Worm (Caenorhabditis elegans) whole organism, L4 larva: Measurements from ENCODE around the gene M02D8.5.

ENCODE experiments used
- F37D6.2 ChIP-seq: sonication (generic microtip); optimal IDR thresholded peaks from 2 replicates; lab custom pipeline; 2016; ENCODE audit warnings: mild to moderate bottlenecking, missing genetic modification characterization, missing compliant biosample characterization
- F49E8.2 ChIP-seq: sonication (generic microtip); optimal IDR thresholded peaks from 2 replicates; lab custom pipeline; 2016; ENCODE audit warnings: missing compliant biosample characterization, mild to moderate bottlenecking, missing genetic modification characterization, borderline replicate concordance
- Y105C5A.15 ChIP-seq: fragments of 200-800 bp; sonication (Bioruptor generic); IDR thresholded peaks from 2 replicates; pipeline ENCODE4 v1.3.6; 2022; ENCODE audit warnings: missing genetic modification characterization, missing compliant biosample characterization
- Y5F2A.4 ChIP-seq: fragments of 200-800 bp; sonication (Bioruptor generic); optimal IDR thresholded peaks from 2 replicates; lab custom pipeline; 2018; ENCODE audit warnings: mild to moderate bottlenecking, missing genetic modification characterization, missing compliant biosample characterization
- ZK546.5 ChIP-seq, 2 experiments: sonication (generic microtip); optimal IDR thresholded peaks; 2 replicates each; lab custom pipeline; 2017; ENCODE audit warnings: missing biosample characterization in 2 of 2, missing genetic modification characterization in 2 of 2
- ceh-32 ChIP-seq: sonication (generic microtip); optimal IDR thresholded peaks from 2 replicates; lab custom pipeline; 2016; ENCODE audit warnings: mild to moderate bottlenecking, missing genetic modification characterization, missing compliant biosample characterization; ENCODE audit not compliant: poor library complexity
- ces-1 ChIP-seq: fragments of 150-350 bp; sonication (generic microtip); optimal IDR thresholded peaks from 4 replicates; lab custom pipeline; 2014; ENCODE audit warnings: missing biosample characterization, missing genetic modification reagents, missing genetic modification characterization
- cey-2 ChIP-seq: sonication (generic microtip); optimal IDR thresholded peaks from 3 replicates; lab custom pipeline; 2017; ENCODE audit warnings: missing genetic modification characterization, mild to moderate bottlenecking, missing compliant biosample characterization, antibody characterized with exemption, borderline replicate concordance; ENCODE audit not compliant: insufficient read depth
- daf-16 ChIP-seq, 3 experiments: sonication (generic microtip); optimal IDR thresholded peaks; 2 replicates each; lab custom pipeline; 2016 to 2017; ENCODE audit warnings: missing genetic modification characterization in 3 of 3, missing genetic modification reagents in 3 of 3, mild to moderate bottlenecking in 2 of 3, missing compliant biosample characterization in 2 of 3, missing biosample characterization in 1 of 3, moderate library complexity in 1 of 3
- daf-8 ChIP-seq: fragments of 200-800 bp; sonication (Bioruptor generic); IDR thresholded peaks from 2 replicates; pipeline ENCODE4 v1.3.6; 2022; ENCODE audit warnings: missing genetic modification characterization, missing compliant biosample characterization
- dmd-6 ChIP-seq: fragments of 200-800 bp; sonication (Bioruptor generic); IDR thresholded peaks from 2 replicates; pipeline ENCODE4 v1.3.6; 2022; ENCODE audit warnings: missing genetic modification reagents, missing genetic modification characterization, missing compliant biosample characterization
- dmd-8 ChIP-seq: fragments of 200-800 bp; sonication (Bioruptor generic); IDR thresholded peaks from 2 replicates; pipeline ENCODE4 v1.3.6; 2022; ENCODE audit warnings: missing genetic modification characterization, missing compliant biosample characterization
- dmd-9 ChIP-seq: fragments of 200-800 bp; sonication (Bioruptor generic); IDR thresholded peaks from 2 replicates; pipeline ENCODE4 v1.3.6; 2022; ENCODE audit warnings: missing genetic modification reagents, missing genetic modification characterization, missing compliant biosample characterization
- dpl-1 ChIP-seq: fragments of 150-350 bp; optimal IDR thresholded peaks from 2 replicates; lab custom pipeline; 2014; ENCODE audit warnings: missing biosample characterization, missing genetic modification reagents, missing genetic modification characterization
- dve-1 ChIP-seq: sonication (generic microtip); optimal IDR thresholded peaks from 2 replicates; lab custom pipeline; 2017; ENCODE audit warnings: antibody characterized with exemption, mild to moderate bottlenecking, missing genetic modification characterization, missing compliant biosample characterization; ENCODE audit not compliant: insufficient read depth
- egl-27 ChIP-seq: sonication (generic microtip); optimal IDR thresholded peaks from 3 replicates; lab custom pipeline; 2017; ENCODE audit warnings: missing biosample characterization, missing genetic modification reagents, missing genetic modification characterization
- egl-43 ChIP-seq: fragments of 200-800 bp; sonication (Bioruptor generic); IDR thresholded peaks from 2 replicates; pipeline ENCODE4 v1.3.6; 2022; ENCODE audit warnings: missing genetic modification reagents, missing genetic modification characterization, missing compliant biosample characterization
- fos-1 ChIP-seq: fragments of 150-350 bp; optimal IDR thresholded peaks from 2 replicates; lab custom pipeline; 2014; ENCODE audit warnings: missing biosample characterization, missing genetic modification characterization
- hlh-11 ChIP-seq: fragments of 200-800 bp; sonication (Bioruptor generic); optimal IDR thresholded peaks from 2 replicates; lab custom pipeline; 2018; ENCODE audit warnings: mild to moderate bottlenecking, missing genetic modification characterization, missing compliant biosample characterization
- hlh-30 ChIP-seq: sonication (generic microtip); optimal IDR thresholded peaks from 2 replicates; lab custom pipeline; 2017; ENCODE audit warnings: antibody characterized with exemption, mild to moderate bottlenecking, missing genetic modification characterization, missing compliant biosample characterization; ENCODE audit not compliant: insufficient read depth
- hmg-1.1 ChIP-seq: fragments of 200-800 bp; sonication (Bioruptor generic); IDR thresholded peaks from 2 replicates; pipeline ENCODE4 v1.3.6; 2022; ENCODE audit warnings: missing genetic modification reagents, missing genetic modification characterization, missing compliant biosample characterization
- lim-7 ChIP-seq: fragments of 200-800 bp; sonication (Bioruptor generic); IDR thresholded peaks from 2 replicates; pipeline ENCODE4 v1.3.6; 2022; ENCODE audit warnings: missing genetic modification characterization, missing compliant biosample characterization
- lin-39 ChIP-seq: fragments of 150-350 bp; optimal IDR thresholded peaks from 2 replicates; lab custom pipeline; 2014; ENCODE audit warnings: missing biosample characterization, missing genetic modification reagents, missing genetic modification characterization
- lir-3 ChIP-seq: sonication (generic microtip); optimal IDR thresholded peaks from 2 replicates; lab custom pipeline; 2016; ENCODE audit warnings: mild to moderate bottlenecking, missing genetic modification characterization, missing compliant biosample characterization
- lsy-2 ChIP-seq, 2 experiments: fragments of 150-350 bp in 1 of 2; sonication (generic microtip) in 1 of 2; optimal IDR thresholded peaks; 2 replicates each; lab custom pipeline; 2014 to 2017; ENCODE audit warnings: missing biosample characterization in 2 of 2, missing genetic modification characterization in 2 of 2
- madf-5 ChIP-seq, 2 experiments: fragments of 200-800 bp; sonication (Bioruptor generic); IDR thresholded peaks; 2 replicates each; pipeline ENCODE4 v1.3.6; 2022; ENCODE audit warnings: missing compliant biosample characterization in 2 of 2, missing genetic modification characterization in 2 of 2
- madf-9 ChIP-seq: fragments of 200-800 bp; sonication (Bioruptor generic); conservative IDR thresholded peaks from 2 replicates; pipeline ENCODE4 v1.3.6; 2022; ENCODE audit warnings: missing genetic modification reagents, missing genetic modification characterization, missing compliant biosample characterization
- mdl-1 ChIP-seq, 2 experiments: fragments of 150-350 bp in 1 of 2; sonication (generic microtip) in 1 of 2; optimal IDR thresholded peaks; 2 replicates each; lab custom pipeline; 2014 to 2017; ENCODE audit warnings: missing biosample characterization in 2 of 2, missing genetic modification characterization in 2 of 2
- mxl-3 ChIP-seq: fragments of 200-800 bp; sonication (Bioruptor generic); optimal IDR thresholded peaks from 2 replicates; lab custom pipeline; 2018; ENCODE audit warnings: mild to moderate bottlenecking, missing genetic modification characterization, missing compliant biosample characterization
- nhr-11 ChIP-seq: fragments of 150-350 bp; optimal IDR thresholded peaks from 2 replicates; lab custom pipeline; 2014; ENCODE audit warnings: missing biosample characterization, missing genetic modification characterization
- nhr-111 ChIP-seq: fragments of 200-800 bp; sonication (Bioruptor generic); optimal IDR thresholded peaks from 2 replicates; lab custom pipeline; 2018; ENCODE audit warnings: mild to moderate bottlenecking, missing genetic modification characterization, missing compliant biosample characterization
- nhr-237 ChIP-seq: sonication (generic microtip); optimal IDR thresholded peaks from 2 replicates; lab custom pipeline; 2017; ENCODE audit warnings: missing biosample characterization, missing genetic modification characterization
- nhr-28 ChIP-seq: fragments of 150-350 bp; optimal IDR thresholded peaks from 2 replicates; lab custom pipeline; 2014; ENCODE audit warnings: missing biosample characterization, missing genetic modification characterization
- nhr-41 ChIP-seq: fragments of 200-800 bp; sonication (Bioruptor generic); IDR thresholded peaks from 2 replicates; pipeline ENCODE4 v1.3.6; 2022; ENCODE audit warnings: missing genetic modification reagents, missing genetic modification characterization, missing compliant biosample characterization
- nhr-6 ChIP-seq: fragments of 150-350 bp; optimal IDR thresholded peaks from 2 replicates; lab custom pipeline; 2014; ENCODE audit warnings: missing biosample characterization, missing genetic modification characterization
- nhr-76 ChIP-seq: fragments of 150-350 bp; optimal IDR thresholded peaks from 2 replicates; lab custom pipeline; 2014; ENCODE audit warnings: missing biosample characterization, missing genetic modification characterization
- nhr-77 ChIP-seq: fragments of 150-350 bp; optimal IDR thresholded peaks from 2 replicates; lab custom pipeline; 2014; ENCODE audit warnings: missing biosample characterization, missing genetic modification characterization
- pha-4 ChIP-seq, 2 experiments: fragments of 150-350 bp in 1 of 2; fragments of 200-800 bp in 1 of 2; sonication (Bioruptor generic) in 1 of 2; IDR thresholded peaks in 1 of 2; optimal IDR thresholded peaks in 1 of 2; 2 replicates each; pipeline versions ENCODE4 v1.3.6 to Lab custom; 2014 to 2022; ENCODE audit warnings: missing genetic modification characterization in 2 of 2, missing genetic modification reagents in 2 of 2, missing biosample characterization in 1 of 2, missing compliant biosample characterization in 1 of 2
- php-3 ChIP-seq: fragments of 200-800 bp; sonication (Bioruptor generic); IDR thresholded peaks from 2 replicates; pipeline ENCODE4 v1.3.6; 2022; ENCODE audit warnings: missing genetic modification reagents, missing genetic modification characterization, missing compliant biosample characterization
- pqm-1 ChIP-seq: sonication (generic microtip); optimal IDR thresholded peaks from 2 replicates; lab custom pipeline; 2017; ENCODE audit warnings: missing biosample characterization, missing genetic modification characterization
- rbr-2 ChIP-seq: sonication (generic microtip); optimal IDR thresholded peaks from 2 replicates; lab custom pipeline; 2016; ENCODE audit warnings: missing genotype, missing genetic modification characterization, missing compliant biosample characterization
- skn-1 ChIP-seq: fragments of 150-350 bp; optimal IDR thresholded peaks from 2 replicates; lab custom pipeline; 2014; ENCODE audit warnings: missing biosample characterization, missing genetic modification characterization
- snpc-1.2 ChIP-seq: fragments of 200-800 bp; sonication (Bioruptor generic); IDR thresholded peaks from 2 replicates; pipeline ENCODE4 v1.3.6; 2022; ENCODE audit warnings: missing genetic modification reagents, missing genetic modification characterization, missing compliant biosample characterization
- spr-3 ChIP-seq: fragments of 200-800 bp; sonication (Bioruptor generic); optimal IDR thresholded peaks from 2 replicates; lab custom pipeline; 2018; ENCODE audit warnings: mild to moderate bottlenecking, missing genetic modification characterization, missing compliant biosample characterization
- unc-39 ChIP-seq: sonication (generic microtip); optimal IDR thresholded peaks from 2 replicates; lab custom pipeline; 2017; ENCODE audit warnings: missing biosample characterization, missing genetic modification characterization
- unc-62 ChIP-seq, 3 experiments: fragments of 150-350 bp in 1 of 3; sonication (generic microtip); optimal IDR thresholded peaks in 2 of 3; peaks in 1 of 3; 1 replicate in 1 of 3; 2 replicates in 2 of 3; lab custom pipeline; 2014 to 2017; ENCODE audit warnings: missing biosample characterization in 3 of 3, missing genetic modification characterization in 3 of 3, missing genetic modification reagents in 3 of 3, missing genotype in 1 of 3

The M02D8.5 gene

ce11 chrX:8718856-8719255, 42.5 kb downstream of the M02D8.5 start, which contains the start of gene F53A9.8:
Gene F53A9.8 (minus strand): TSS chrX:8718904.
- TF ChIP-seq Y105C5A.15 (GFP tag; lab: Robert Waterston, UW) (0 out of 2 replicates have a peak, but pooled peaks have one; percentile 20), pqm-1 (tag; lab: Kevin White, UChicago) (peak; percentile 42), dve-1 (tag; lab: Kevin White, UChicago) (peak; percentile 83), hmg-1.1 (no peak), daf-16 (GFP tag; optimal IDR thresholded peaks at IDR 0.05; lab: Kevin White, UChicago) (no peak), daf-16 (tag; optimal IDR thresholded peaks at IDR 0.05; lab: Kevin White, UChicago) (peak; percentile 75), php-3 (GFP tag; lab: Robert Waterston, UW) (peak; percentile 88), lsy-2 (tag; optimal IDR thresholded peaks at IDR 0.05; lab: Kevin White, UChicago) (peak in 1 of 2 experiments; percentile 15), hlh-11 (peak; percentile 48), Y5F2A.4 (no peak), nhr-28 (tag; lab: Kevin White, UChicago) (peak; percentile 58), unc-39 (tag; lab: Kevin White, UChicago) (no peak), unc-62 (GFP tag; optimal IDR thresholded peaks at IDR 0.05 in 1 of 2; lab: Kevin White, UChicago) (peak; percentile 29 to 31), unc-62 (tag; optimal IDR thresholded peaks at IDR 0.05; lab: Kevin White, UChicago) (no peak), dmd-6 (GFP tag; lab: Robert Waterston, UW) (peak; percentile 50), F49E8.2 (tag; lab: Kevin White, UChicago) (no peak), mdl-1 (tag; optimal IDR thresholded peaks at IDR 0.05; lab: Kevin White, UChicago) (peak in 1 of 2 experiments; percentile 43)

DNA sequence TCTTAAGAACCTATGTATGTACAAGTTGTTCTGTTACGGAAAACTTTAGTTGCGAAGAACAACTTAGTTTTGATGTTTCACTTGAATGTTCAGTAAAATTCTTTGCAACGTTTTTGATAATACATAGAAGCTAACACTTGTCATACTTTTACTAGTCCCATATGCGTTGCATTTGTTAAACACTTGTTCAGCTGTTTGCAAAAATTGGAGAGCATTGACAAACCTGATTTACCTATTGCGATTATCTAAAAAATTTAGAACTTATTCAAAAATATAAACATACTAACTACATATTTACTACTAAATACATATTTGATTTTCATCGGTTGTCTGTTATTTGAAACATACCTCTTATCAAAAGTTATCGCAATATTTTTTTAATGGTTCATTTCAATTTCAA, 43.2 kb downstream of the M02D8.5 start:
- TF ChIP-seq dmd-9 (no peak), ceh-32 (no peak), dmd-6 (GFP tag; lab: Robert Waterston, UW) (no peak), nhr-11 (tag; lab: Kevin White, UChicago) (no peak), dpl-1 (GFP tag; lab: Kevin White, UChicago) (no peak), Y5F2A.4 (no peak), nhr-77 (peak; percentile 93), nhr-111 (GFP tag; lab: Kevin White, UChicago) (no peak), nhr-6 (tag; lab: Kevin White, UChicago) (no peak), ZK546.5 (tag; optimal IDR thresholded peaks at IDR 0.05; lab: Kevin White, UChicago) (no peak), snpc-1.2 (GFP tag; lab: Robert Waterston, UW) (no peak), mxl-3 (GFP tag; lab: Kevin White, UChicago) (no peak), spr-3 (no peak), madf-9 (GFP tag; lab: Robert Waterston, UW) (no peak), nhr-237 (no peak), nhr-41 (GFP tag; lab: Robert Waterston, UW) (no peak), mdl-1 (tag; optimal IDR thresholded peaks at IDR 0.05; lab: Kevin White, UChicago) (no peak), daf-8 (GFP tag; lab: Robert Waterston, UW) (no peak), lin-39 (no peak), php-3 (GFP tag; lab: Robert Waterston, UW) (peak; percentile 28; the same call in 1 of the 2 replicates), ces-1 (no peak), egl-43 (no peak), egl-27 (tag; lab: Kevin White, UChicago) (no peak), fos-1 (tag; lab: Kevin White, UChicago) (peak; percentile 20), lim-7 (GFP tag; lab: Robert Waterston, UW) (no peak), nhr-28 (tag; lab: Kevin White, UChicago) (peak; percentile 42), lir-3 (no peak), unc-39 (tag; lab: Kevin White, UChicago) (no peak), F37D6.2 (no peak), skn-1 (tag; lab: Kevin White, UChicago) (no peak), nhr-76 (tag; lab: Kevin White, UChicago) (no peak), dve-1 (tag; lab: Kevin White, UChicago) (peak; percentile 69), pha-4 (GFP tag; IDR thresholded peaks at IDR 0.05; lab: Robert Waterston, UW) (0 out of 2 replicates have a peak, but pooled peaks have one; percentile 13), pha-4 (tag; optimal IDR thresholded peaks at IDR 0.05; lab: Kevin White, UChicago) (no peak), cey-2 (tag; lab: Kevin White, UChicago) (no peak), rbr-2 (no peak), hlh-30 (tag; lab: Kevin White, UChicago) (no peak), dmd-8 (GFP tag; lab: Robert Waterston, UW) (no peak), F49E8.2 (tag; lab: Kevin White, UChicago) (no peak), madf-5 (GFP tag; IDR thresholded peaks at IDR 0.05; lab: Robert Waterston, UW) (no peak)
